Worm (Caenorhabditis elegans) whole organism, L4 larva: ENCODE data around the gene B0222.11.
A peak's percentile ranks its signal among the peaks of the same experiment; 100 is the strongest.

Source experiments
- D1046.2 ChIP-seq: fragments of 200-800 bp; sonication (Bioruptor generic); IDR thresholded peaks from 2 replicates; pipeline ENCODE4 v1.3.6; 2022; ENCODE audit warnings: missing genetic modification characterization, missing compliant biosample characterization
- F37D6.2 ChIP-seq: sonication (generic microtip); optimal IDR thresholded peaks from 2 replicates; lab custom pipeline; 2016; ENCODE audit warnings: mild to moderate bottlenecking, missing genetic modification characterization, missing compliant biosample characterization
- R02D3.7 ChIP-seq: fragments of 150-350 bp; sonication (generic microtip); optimal IDR thresholded peaks from 3 replicates; lab custom pipeline; 2014; ENCODE audit warnings: missing biosample characterization, missing genetic modification characterization
- T26A8.4 ChIP-seq: fragments of 200-800 bp; sonication (Bioruptor generic); IDR thresholded peaks from 2 replicates; pipeline ENCODE4 v1.3.6; 2022; ENCODE audit warnings: missing genetic modification characterization, missing compliant biosample characterization
- Y105C5A.15 ChIP-seq: fragments of 200-800 bp; sonication (Bioruptor generic); IDR thresholded peaks from 2 replicates; pipeline ENCODE4 v1.3.6; 2022; ENCODE audit warnings: missing genetic modification characterization, missing compliant biosample characterization
- Y5F2A.4 ChIP-seq: fragments of 200-800 bp; sonication (Bioruptor generic); optimal IDR thresholded peaks from 2 replicates; lab custom pipeline; 2018; ENCODE audit warnings: mild to moderate bottlenecking, missing genetic modification characterization, missing compliant biosample characterization
- aha-1 ChIP-seq: fragments of 150-350 bp; peaks from one replicate; lab custom pipeline; 2014; ENCODE audit warnings: missing biosample characterization, missing genetic modification characterization
- ama-1 ChIP-seq: fragments of 150-350 bp; optimal IDR thresholded peaks from 2 replicates; lab custom pipeline; 2014; ENCODE audit warnings: inconsistent platforms, mixed read lengths
- ceh-20 ChIP-seq: fragments of 200-800 bp; sonication (Bioruptor generic); IDR thresholded peaks from 2 replicates; pipeline ENCODE4 v1.3.6; 2022; ENCODE audit warnings: missing genetic modification reagents, missing genetic modification characterization, missing compliant biosample characterization
- cey-2 ChIP-seq: sonication (generic microtip); optimal IDR thresholded peaks from 3 replicates; lab custom pipeline; 2017; ENCODE audit warnings: missing genetic modification characterization, mild to moderate bottlenecking, missing compliant biosample characterization, antibody characterized with exemption, borderline replicate concordance; ENCODE audit not compliant: insufficient read depth
- daf-8 ChIP-seq: fragments of 200-800 bp; sonication (Bioruptor generic); IDR thresholded peaks from 2 replicates; pipeline ENCODE4 v1.3.6; 2022; ENCODE audit warnings: missing genetic modification characterization, missing compliant biosample characterization
- duxl-1 ChIP-seq: sonication (generic microtip); optimal IDR thresholded peaks from 2 replicates; lab custom pipeline; 2016; ENCODE audit warnings: mild to moderate bottlenecking, missing genetic modification characterization, moderate library complexity, missing compliant biosample characterization; ENCODE audit not compliant: poor library complexity
- dve-1 ChIP-seq: sonication (generic microtip); optimal IDR thresholded peaks from 2 replicates; lab custom pipeline; 2017; ENCODE audit warnings: antibody characterized with exemption, mild to moderate bottlenecking, missing genetic modification characterization, missing compliant biosample characterization; ENCODE audit not compliant: insufficient read depth
- egl-43 ChIP-seq: fragments of 200-800 bp; sonication (Bioruptor generic); IDR thresholded peaks from 2 replicates; pipeline ENCODE4 v1.3.6; 2022; ENCODE audit warnings: missing genetic modification reagents, missing genetic modification characterization, missing compliant biosample characterization
- fos-1 ChIP-seq: fragments of 150-350 bp; optimal IDR thresholded peaks from 2 replicates; lab custom pipeline; 2014; ENCODE audit warnings: missing biosample characterization, missing genetic modification characterization
- hlh-11 ChIP-seq: fragments of 200-800 bp; sonication (Bioruptor generic); optimal IDR thresholded peaks from 2 replicates; lab custom pipeline; 2018; ENCODE audit warnings: mild to moderate bottlenecking, missing genetic modification characterization, missing compliant biosample characterization
- hlh-30 ChIP-seq: sonication (generic microtip); optimal IDR thresholded peaks from 2 replicates; lab custom pipeline; 2017; ENCODE audit warnings: antibody characterized with exemption, mild to moderate bottlenecking, missing genetic modification characterization, missing compliant biosample characterization; ENCODE audit not compliant: insufficient read depth
- hmg-1.1 ChIP-seq: fragments of 200-800 bp; sonication (Bioruptor generic); IDR thresholded peaks from 2 replicates; pipeline ENCODE4 v1.3.6; 2022; ENCODE audit warnings: missing genetic modification reagents, missing genetic modification characterization, missing compliant biosample characterization
- jun-1 ChIP-seq: fragments of 150-350 bp; optimal IDR thresholded peaks from 2 replicates; lab custom pipeline; 2014; ENCODE audit warnings: missing biosample characterization, missing genetic modification reagents, missing genetic modification characterization
- lim-7 ChIP-seq: fragments of 200-800 bp; sonication (Bioruptor generic); IDR thresholded peaks from 2 replicates; pipeline ENCODE4 v1.3.6; 2022; ENCODE audit warnings: missing genetic modification characterization, missing compliant biosample characterization
- madf-5 ChIP-seq, 2 experiments: fragments of 200-800 bp; sonication (Bioruptor generic); IDR thresholded peaks; 2 replicates each; pipeline ENCODE4 v1.3.6; 2022; ENCODE audit warnings: missing compliant biosample characterization in 2 of 2, missing genetic modification characterization in 2 of 2
- mdt-29 ChIP-seq: fragments of 200-800 bp; sonication (Bioruptor generic); IDR thresholded peaks from 2 replicates; pipeline ENCODE4 v1.3.6; 2022; ENCODE audit warnings: missing genetic modification reagents, missing genetic modification characterization, missing compliant biosample characterization
- mxl-3 ChIP-seq: fragments of 200-800 bp; sonication (Bioruptor generic); optimal IDR thresholded peaks from 2 replicates; lab custom pipeline; 2018; ENCODE audit warnings: mild to moderate bottlenecking, missing genetic modification characterization, missing compliant biosample characterization
- nhr-10 ChIP-seq: fragments of 150-350 bp; optimal IDR thresholded peaks from 2 replicates; lab custom pipeline; 2014; ENCODE audit warnings: missing biosample characterization, missing genetic modification characterization
- nhr-111 ChIP-seq: fragments of 200-800 bp; sonication (Bioruptor generic); optimal IDR thresholded peaks from 2 replicates; lab custom pipeline; 2018; ENCODE audit warnings: mild to moderate bottlenecking, missing genetic modification characterization, missing compliant biosample characterization
- nhr-25 ChIP-seq: sonication (generic microtip); optimal IDR thresholded peaks from 2 replicates; lab custom pipeline; 2017; ENCODE audit warnings: missing genetic modification characterization, mild to moderate bottlenecking, missing compliant biosample characterization, antibody characterized with exemption, moderate library complexity, borderline replicate concordance; ENCODE audit not compliant: insufficient read depth
- nhr-28 ChIP-seq: fragments of 150-350 bp; optimal IDR thresholded peaks from 2 replicates; lab custom pipeline; 2014; ENCODE audit warnings: missing biosample characterization, missing genetic modification characterization
- nhr-48 ChIP-seq: sonication (generic microtip); optimal IDR thresholded peaks from 2 replicates; lab custom pipeline; 2016; ENCODE audit warnings: mild to moderate bottlenecking, missing genetic modification characterization, missing compliant biosample characterization
- php-3 ChIP-seq: fragments of 200-800 bp; sonication (Bioruptor generic); IDR thresholded peaks from 2 replicates; pipeline ENCODE4 v1.3.6; 2022; ENCODE audit warnings: missing genetic modification reagents, missing genetic modification characterization, missing compliant biosample characterization
- pqm-1 ChIP-seq: sonication (generic microtip); optimal IDR thresholded peaks from 2 replicates; lab custom pipeline; 2017; ENCODE audit warnings: missing biosample characterization, missing genetic modification characterization
- sdz-12 ChIP-seq: fragments of 200-800 bp; sonication (Bioruptor generic); optimal IDR thresholded peaks from 2 replicates; lab custom pipeline; 2018; ENCODE audit warnings: mild to moderate bottlenecking, missing genetic modification characterization, missing compliant biosample characterization
- set-16 ChIP-seq: fragments of 200-800 bp; sonication (Bioruptor generic); IDR thresholded peaks from 2 replicates; pipeline ENCODE4 v1.3.6; 2022; ENCODE audit warnings: missing genetic modification reagents, missing genetic modification characterization, missing compliant biosample characterization
- snpc-1.2 ChIP-seq: fragments of 200-800 bp; sonication (Bioruptor generic); IDR thresholded peaks from 2 replicates; pipeline ENCODE4 v1.3.6; 2022; ENCODE audit warnings: missing genetic modification reagents, missing genetic modification characterization, missing compliant biosample characterization
- tag-97 ChIP-seq: fragments of 200-800 bp; sonication (Bioruptor generic); IDR thresholded peaks from 2 replicates; pipeline ENCODE4 v1.3.6; 2022; ENCODE audit warnings: missing genetic modification characterization, missing compliant biosample characterization
- unc-62 ChIP-seq, 3 experiments: fragments of 150-350 bp in 1 of 3; sonication (generic microtip); optimal IDR thresholded peaks in 2 of 3; peaks in 1 of 3; 1 replicate in 1 of 3; 2 replicates in 2 of 3; lab custom pipeline; 2014 to 2017; ENCODE audit warnings: missing biosample characterization in 3 of 3, missing genetic modification characterization in 3 of 3, missing genetic modification reagents in 3 of 3, missing genotype in 1 of 3
- vab-7 ChIP-seq: fragments of 200-800 bp; sonication (Bioruptor generic); IDR thresholded peaks from 2 replicates; pipeline ENCODE4 v1.3.6; 2022; ENCODE audit warnings: missing genetic modification reagents, missing genetic modification characterization, missing compliant biosample characterization
- zfp-2 ChIP-seq: sonication (generic microtip); optimal IDR thresholded peaks from 2 replicates; lab custom pipeline; 2016; ENCODE audit warnings: mild to moderate bottlenecking, missing genetic modification characterization, missing compliant biosample characterization
- zfp-3 ChIP-seq: fragments of 200-800 bp; sonication (Bioruptor generic); conservative IDR thresholded peaks from 2 replicates; pipeline ENCODE4 v1.3.6; 2022; ENCODE audit warnings: missing genetic modification reagents, missing genetic modification characterization, missing compliant biosample characterization
- ztf-11 ChIP-seq: fragments of 150-350 bp; optimal IDR thresholded peaks from 2 replicates; lab custom pipeline; 2014; ENCODE audit warnings: missing biosample characterization, missing genetic modification characterization

The B0222.11 gene

ce11 chrV:9162955-9163468 lies 5.0 kb downstream of the B0222.11 start, which contains the start of gene col-145:
Gene col-145 (minus strand): TSS chrV:9163005.
- TF ChIP-seq dve-1: no peak
- TF ChIP-seq F37D6.2 (tag; lab: Kevin White, UChicago): no peak
- TF ChIP-seq zfp-2 (tag; lab: Kevin White, UChicago): no peak
- TF ChIP-seq lim-7 (GFP tag; lab: Robert Waterston, UW): no peak
- no peak for TF ChIP-seq ceh-20
- no peak for TF ChIP-seq fos-1 (tag; lab: Kevin White, UChicago)
- no peak for TF ChIP-seq R02D3.7 (tag; lab: Kevin White, UChicago)
- TF ChIP-seq ztf-11: no peak
- TF ChIP-seq vab-7: no peak
- no peak for TF ChIP-seq T26A8.4
- no peak for TF ChIP-seq Y5F2A.4 (GFP tag; lab: Kevin White, UChicago)
- TF ChIP-seq tag-97 (GFP tag; lab: Robert Waterston, UW): no peak
- TF ChIP-seq snpc-1.2 (GFP tag; lab: Robert Waterston, UW): no peak
- TF ChIP-seq nhr-111 (GFP tag; lab: Kevin White, UChicago): no peak

- TF ChIP-seq egl-43 (GFP tag; lab: Robert Waterston, UW) (0 out of 2 replicates have a peak, but pooled peaks have one; percentile 32), set-16 (GFP tag; lab: Robert Waterston, UW) (peak; percentile 96), jun-1 (no peak), T26A8.4 (0 out of 2 replicates have a peak, but pooled peaks have one; percentile 43)
- TF ChIP-seq, all 104 proteins: peak for 3
Measured at ce11 chrV:9162118-9162729, 5.8 kb downstream of the B0222.11 start.

- TF ChIP-seq sdz-12 (GFP tag; lab: Kevin White, UChicago): no peak
- no peak for TF ChIP-seq php-3
- peak; percentile 41 for TF ChIP-seq hlh-30 (tag; lab: Kevin White, UChicago)
- no peak for TF ChIP-seq mdt-29
- TF ChIP-seq R02D3.7 (tag; lab: Kevin White, UChicago): no peak
- TF ChIP-seq madf-5 (GFP tag; IDR thresholded peaks at IDR 0.05; lab: Robert Waterston, UW): 0 out of 4 replicates have a peak, but pooled peaks of 1 of the 2 experiments have one; percentile 61
- TF ChIP-seq nhr-48: no peak
- peak; percentile 40 for TF ChIP-seq hlh-11 (tag; lab: Kevin White, UChicago)
- no peak for TF ChIP-seq D1046.2 (GFP tag; lab: Robert Waterston, UW)
- TF ChIP-seq set-16 (GFP tag; lab: Robert Waterston, UW): peak; percentile 86
- peak; percentile 83 for TF ChIP-seq ama-1
- TF ChIP-seq Y105C5A.15 (GFP tag; lab: Robert Waterston, UW): no peak
- peak; percentile 32; the same call in 1 of the 2 replicates for TF ChIP-seq zfp-3 (GFP tag; lab: Robert Waterston, UW)
- peak in 1 of 2 experiments; percentile 17 for TF ChIP-seq unc-62 (GFP tag; optimal IDR thresholded peaks at IDR 0.05 in 1 of 2; lab: Kevin White, UChicago)
- no peak for TF ChIP-seq unc-62 (tag; optimal IDR thresholded peaks at IDR 0.05; lab: Kevin White, UChicago)
- no peak for TF ChIP-seq nhr-10 (tag; lab: Kevin White, UChicago)
- peak; percentile 95 for TF ChIP-seq aha-1 (tag; lab: Kevin White, UChicago)
- no peak for TF ChIP-seq daf-8 (GFP tag; lab: Robert Waterston, UW)
- TF ChIP-seq nhr-28 (tag; lab: Kevin White, UChicago): peak; percentile 63
- TF ChIP-seq ceh-20: no peak
- no peak for TF ChIP-seq pqm-1 (tag; lab: Kevin White, UChicago)
- 0 out of 2 replicates have a peak, but pooled peaks have one; percentile 16 for TF ChIP-seq egl-43 (GFP tag; lab: Robert Waterston, UW)
- peak; percentile 78 for TF ChIP-seq T26A8.4
- TF ChIP-seq cey-2 (tag; lab: Kevin White, UChicago): peak; percentile 9
- TF ChIP-seq duxl-1: no peak
- TF ChIP-seq nhr-25: peak; percentile 63
- no peak for TF ChIP-seq hmg-1.1 (GFP tag; lab: Robert Waterston, UW)
- peak; percentile 19 for TF ChIP-seq mxl-3 (GFP tag; lab: Kevin White, UChicago)
Measured at ce11 chrV:9160224-9160886, 7.6 kb downstream of the B0222.11 start, which contains the start of gene col-144. Gene col-144 (minus strand): TSS chrV:9160642.
